Fruit fly (Drosophila melanogaster): ENCODE results near the gene msk.

DNA sequence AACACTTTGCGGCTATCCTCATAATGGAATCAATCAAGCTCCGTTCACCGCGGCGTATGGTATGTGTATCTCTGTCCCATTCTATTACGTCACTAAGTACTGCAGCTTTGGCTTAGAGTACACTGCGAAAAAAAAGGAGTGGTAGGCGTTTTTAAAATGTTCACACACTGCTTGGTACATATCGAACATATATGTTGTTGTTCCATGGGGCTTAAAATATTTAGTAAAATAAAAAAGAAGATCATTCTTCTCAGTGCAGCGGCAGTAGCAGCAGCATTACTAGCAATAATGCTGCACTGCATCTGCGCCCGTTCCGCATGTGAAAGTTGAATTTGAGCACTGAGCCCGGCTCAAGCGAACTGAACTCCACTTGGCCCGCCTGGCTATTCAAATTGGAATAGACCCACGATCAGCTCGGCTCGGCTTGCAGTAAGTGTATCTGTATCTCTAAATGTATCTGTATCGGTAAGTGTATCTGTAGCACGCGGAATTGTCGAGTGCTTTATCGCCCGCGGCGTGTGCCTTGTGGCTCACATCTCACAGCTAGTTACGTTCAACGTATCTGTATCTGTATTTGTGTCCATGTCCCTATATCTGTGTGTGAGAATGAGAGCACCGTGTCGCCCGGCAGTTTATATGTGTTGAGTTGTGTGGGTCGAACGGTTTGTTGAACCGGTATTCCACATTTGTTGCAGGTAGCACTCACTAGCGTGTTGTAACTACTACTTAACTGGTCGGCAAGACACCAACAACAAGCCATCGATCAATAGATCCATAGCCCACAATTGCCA, 37.4 kb downstream of the msk start:
- TF ChIP-seq cad (GFP tag; optimal IDR thresholded peaks at IDR 0.05), result no peak
- no peak for TF ChIP-seq pan (optimal IDR thresholded peaks at IDR 0.05)
- TF ChIP-seq pan (GFP tag; optimal IDR thresholded peaks at IDR 0.05 in 1 of 2, IDR thresholded peaks at IDR 0.05 in 1 of 2), result peak in 1 of 2 experiments; percentile 69
- peak; percentile 63 for TF ChIP-seq row (GFP tag; IDR thresholded peaks at IDR 0.05)
- peak; percentile 38 for TF ChIP-seq CG8924 (tag; optimal IDR thresholded peaks at IDR 0.05)
- TF ChIP-seq CG12219 (GFP tag; optimal IDR thresholded peaks at IDR 0.05), result peak; percentile 30
- TF ChIP-seq danr (GFP tag; IDR thresholded peaks at IDR 0.05), result 0 out of 2 replicates have a peak, but pooled peaks have one; percentile 23
- no peak for TF ChIP-seq CG13894 (tag; optimal IDR thresholded peaks at IDR 0.05)
- no peak for TF ChIP-seq yki (optimal IDR thresholded peaks at IDR 0.05)
- peak; percentile 49 for TF ChIP-seq CG12391 (tag; optimal IDR thresholded peaks at IDR 0.05)

Measured in whole organism, embryonic.